Worm (Caenorhabditis elegans) whole organism, L2 larva: ENCODE data around the gene F55C12.4.

Experiments
- aly-2 ChIP-seq: fragments of 150-350 bp; optimal IDR thresholded peaks from 2 replicates; lab custom pipeline; 2014; ENCODE audit warnings: missing biosample characterization, missing genetic modification characterization
- fos-1 ChIP-seq: fragments of 150-350 bp; optimal IDR thresholded peaks from 2 replicates; lab custom pipeline; 2014; ENCODE audit warnings: missing biosample characterization, missing genetic modification characterization
- lsy-2 ChIP-seq, 2 experiments: fragments of 150-350 bp in 1 of 2; sonication (generic microtip) in 1 of 2; optimal IDR thresholded peaks; 2 replicates each; lab custom pipeline; 2014 to 2017; ENCODE audit warnings: missing biosample characterization in 2 of 2, missing genetic modification characterization in 2 of 2
- nhr-11 ChIP-seq: fragments of 150-350 bp; optimal IDR thresholded peaks from 2 replicates; lab custom pipeline; 2014; ENCODE audit warnings: missing biosample characterization, missing genetic modification characterization
- nhr-12 ChIP-seq: fragments of 150-350 bp; optimal IDR thresholded peaks from 2 replicates; lab custom pipeline; 2014; ENCODE audit warnings: missing biosample characterization, missing genetic modification characterization
- nhr-237 ChIP-seq: fragments of 150-350 bp; optimal IDR thresholded peaks from 2 replicates; lab custom pipeline; 2014; ENCODE audit warnings: missing biosample characterization, missing genetic modification characterization
- unc-62 ChIP-seq: fragments of 150-350 bp; optimal IDR thresholded peaks from 2 replicates; lab custom pipeline; 2014; ENCODE audit warnings: missing biosample characterization, missing genetic modification reagents, missing genetic modification characterization
- zag-1 ChIP-seq: fragments of 150-350 bp; optimal IDR thresholded peaks from 2 replicates; lab custom pipeline; 2014; ENCODE audit warnings: missing biosample characterization, missing genetic modification characterization

ce11 chrII:5820282-5820762 lies 37.9 kb downstream of the F55C12.4 start, which contains the start of gene ehs-1:
- TF ChIP-seq nhr-11 (tag; lab: Kevin White, UChicago): no peak
- no peak for TF ChIP-seq nhr-12
- TF ChIP-seq fos-1 (tag; lab: Kevin White, UChicago): no peak
- no peak for TF ChIP-seq zag-1 (tag; lab: Kevin White, UChicago)
- peak in 1 of 2 experiments; percentile 31 for TF ChIP-seq lsy-2 (tag; optimal IDR thresholded peaks at IDR 0.05; lab: Kevin White, UChicago)
- TF ChIP-seq nhr-237: no peak
- no peak for TF ChIP-seq aly-2
- no peak for TF ChIP-seq unc-62 (GFP tag; lab: Kevin White, UChicago)
